Worm (Caenorhabditis elegans) whole organism, L1 larva: ENCODE data around the gene R04B3.3.

Experiments
- aha-1 ChIP-seq: fragments of 150-350 bp; optimal IDR thresholded peaks from 2 replicates; lab custom pipeline; 2014; ENCODE audit warnings: missing biosample characterization, missing genetic modification characterization
- blmp-1 ChIP-seq: fragments of 150-350 bp; optimal IDR thresholded peaks from 2 replicates; lab custom pipeline; 2014; ENCODE audit warnings: missing biosample characterization, missing genetic modification characterization
- dpl-1 ChIP-seq, 3 experiments: fragments of 150-350 bp in 2 of 3; sonication (generic microtip) in 1 of 3; optimal IDR thresholded peaks; 2 replicates each; lab custom pipeline; 2014 to 2017; ENCODE audit warnings: missing biosample characterization in 3 of 3, missing genetic modification characterization in 3 of 3, missing genetic modification reagents in 3 of 3
- egl-27 ChIP-seq, 2 experiments: fragments of 150-350 bp in 1 of 2; sonication (generic microtip); optimal IDR thresholded peaks; 3 replicates each; lab custom pipeline; 2017 to 2018; ENCODE audit warnings: missing biosample characterization in 2 of 2, missing genetic modification characterization in 2 of 2, missing genetic modification reagents in 2 of 2
- elt-3 ChIP-seq, 6 experiments: fragments of 150-350 bp in 1 of 6; sonication (generic microtip); optimal IDR thresholded peaks; 2 replicates each; lab custom pipeline; 2017 to 2018; ENCODE audit warnings: missing biosample characterization in 6 of 6, missing genetic modification characterization in 6 of 6, inconsistent platforms in 1 of 6
- irx-1 ChIP-seq: sonication (generic microtip); optimal IDR thresholded peaks from 2 replicates; lab custom pipeline; 2016; ENCODE audit warnings: missing genetic modification characterization, missing compliant biosample characterization
- lin-35 ChIP-seq, 2 experiments: fragments of 150-350 bp; optimal IDR thresholded peaks; 2 replicates each; lab custom pipeline; 2014; ENCODE audit warnings: missing biosample characterization in 2 of 2, missing genetic modification characterization in 2 of 2, missing genetic modification reagents in 2 of 2
- nhr-84 ChIP-seq: sonication (generic microtip); optimal IDR thresholded peaks from 2 replicates; lab custom pipeline; 2017; ENCODE audit warnings: missing biosample characterization, missing genetic modification characterization
- nhr-85 ChIP-seq: sonication (generic microtip); peaks from one replicate; lab custom pipeline; 2016; ENCODE audit warnings: missing genetic modification characterization, inconsistent platforms, missing compliant biosample characterization
- pax-3 ChIP-seq: fragments of 200-800 bp; sonication (Bioruptor generic); optimal IDR thresholded peaks from 2 replicates; lab custom pipeline; 2018; ENCODE audit warnings: mild to moderate bottlenecking, missing genetic modification characterization, moderate library complexity, missing compliant biosample characterization
- unc-62 ChIP-seq: fragments of 150-350 bp; optimal IDR thresholded peaks from 2 replicates; lab custom pipeline; 2014; ENCODE audit warnings: missing biosample characterization, missing genetic modification reagents, missing genetic modification characterization
- zip-4 ChIP-seq: fragments of 200-800 bp; sonication (Bioruptor generic); optimal IDR thresholded peaks from 2 replicates; lab custom pipeline; 2018; ENCODE audit warnings: mild to moderate bottlenecking, missing genetic modification characterization, moderate library complexity, missing compliant biosample characterization

R04B3.3 gene

ce11 chrX:2426932-2427331, 48.8 kb downstream of the R04B3.3 start:
- TF ChIP-seq zip-4: no peak
- TF ChIP-seq lin-35 (GFP tag; optimal IDR thresholded peaks at IDR 0.05; lab: Kevin White, UChicago): no peak
- no peak for TF ChIP-seq nhr-84
- no peak for TF ChIP-seq aha-1 (tag; lab: Kevin White, UChicago)
- no peak for TF ChIP-seq egl-27 (tag; optimal IDR thresholded peaks at IDR 0.05; lab: Kevin White, UChicago)
- no peak for TF ChIP-seq pax-3 (tag; lab: Kevin White, UChicago)
- TF ChIP-seq unc-62: no peak
- no peak for TF ChIP-seq elt-3 (tag; optimal IDR thresholded peaks at IDR 0.05; lab: Kevin White, UChicago)
- TF ChIP-seq dpl-1 (GFP tag; optimal IDR thresholded peaks at IDR 0.05; lab: Kevin White, UChicago): no peak

- TF ChIP-seq irx-1 (tag; lab: Kevin White, UChicago) (no peak), blmp-1 (tag; lab: Kevin White, UChicago) (peak; percentile 27), nhr-85 (tag; lab: Kevin White, UChicago) (peak; percentile 22)
- TF ChIP-seq, all 84 proteins: peak for 2
These were observed 50.5 kb downstream of the R04B3.3 start for ce11 chrX:2425284-2425683.
